Worm (Caenorhabditis elegans): ENCODE measurements around the gene T17A3.12.

T17A3.12 gene

ce11 chrIII:134194-134593, 10.8 kb downstream of the T17A3.12 start, which contains the start of gene pals-25 (continued):
- TF ChIP-seq madf-6 (GFP tag; IDR thresholded peaks at IDR 0.05) (no peak), snpc-1.1 (tag; optimal IDR thresholded peaks at IDR 0.05; ENCODE audit: insufficient read depth) (no peak)

- TF ChIP-seq ets-4 (GFP tag; optimal IDR thresholded peaks at IDR 0.05) (no peak), lin-35 (GFP tag; optimal IDR thresholded peaks at IDR 0.05) (no peak), ZK185.1 (tag; optimal IDR thresholded peaks at IDR 0.05; ENCODE audit: poor library complexity, severe bottlenecking) (no peak), nfya-2 (GFP tag; IDR thresholded peaks at IDR 0.05) (no peak), ztf-25 (GFP tag; IDR thresholded peaks at IDR 0.05) (no peak), Y53G8AR.9 (GFP tag; conservative IDR thresholded peaks at IDR 0.05) (no peak), F52B5.7 (tag; optimal IDR thresholded peaks at IDR 0.05) (no peak), snpc-1.1 (tag; optimal IDR thresholded peaks at IDR 0.05; ENCODE audit: insufficient read depth) (no peak), lsl-1 (GFP tag; optimal IDR thresholded peaks at IDR 0.05) (no peak), B0336.3 (GFP tag; IDR thresholded peaks at IDR 0.05) (no peak), rpc-1 (optimal IDR thresholded peaks at IDR 0.05) (no peak), rpc-1 (tag; optimal IDR thresholded peaks at IDR 0.05) (no peak)
Observed at ce11 chrIII:132118-132517, 12.9 kb downstream of the T17A3.12 start, which contains the start of gene pals-22. Gene pals-22 (plus strand): TSS chrIII:132418.

ce11 chrIII:131627-132026, 13.4 kb downstream of the T17A3.12 start:
- TF ChIP-seq mel-28 (tag; optimal IDR thresholded peaks at IDR 0.05; ENCODE audit: borderline replicate concordance) (no peak), F57A8.1 (GFP tag; optimal IDR thresholded peaks at IDR 0.05) (no peak), madf-8 (GFP tag; conservative IDR thresholded peaks at IDR 0.05) (no peak), lin-40 (tag; optimal IDR thresholded peaks at IDR 0.05) (no peak), rcor-1 (GFP tag; IDR thresholded peaks at IDR 0.05) (no peak), hrde-1 (tag; optimal IDR thresholded peaks at IDR 0.05; ENCODE audit: borderline replicate concordance) (no peak), snpc-1.3 (tag; optimal IDR thresholded peaks at IDR 0.05; ENCODE audit: insufficient read depth) (no peak), lin-26 (GFP tag; IDR thresholded peaks at IDR 0.05) (no peak), K11D2.4 (GFP tag; IDR thresholded peaks at IDR 0.05) (no peak), egrh-3 (GFP tag; IDR thresholded peaks at IDR 0.05) (no peak), lsl-1 (GFP tag; optimal IDR thresholded peaks at IDR 0.05) (no peak), atf-7 (tag; optimal IDR thresholded peaks at IDR 0.05) (no peak), attf-6 (GFP tag; IDR thresholded peaks at IDR 0.05) (no peak), hlh-26 (GFP tag; conservative IDR thresholded peaks at IDR 0.05) (no peak), tlf-1 (GFP tag; optimal IDR thresholded peaks at IDR 0.05) (no peak), mcd-1 (GFP tag; IDR thresholded peaks at IDR 0.05) (peak; percentile 81), hmg-1.2 (GFP tag; IDR thresholded peaks at IDR 0.05) (peak; percentile 62; the same call in 1 of the 2 replicates), chd-7 (tag; optimal IDR thresholded peaks at IDR 0.05) (no peak), nhr-80 (tag; optimal IDR thresholded peaks at IDR 0.05) (peak; percentile 7), attf-5 (GFP tag; optimal IDR thresholded peaks at IDR 0.05) (peak; percentile 54), Y67H2A.10 (GFP tag; conservative IDR thresholded peaks at IDR 0.05) (no peak), lin-35 (GFP tag; optimal IDR thresholded peaks at IDR 0.05) (peak in 1 of 3 experiments; percentile 28), fkh-3 (tag; optimal IDR thresholded peaks at IDR 0.05) (no peak)

- TF ChIP-seq F55B11.4 (tag; optimal IDR thresholded peaks at IDR 0.05; ENCODE audit: borderline replicate concordance, insufficient read depth) (no peak), nhr-80 (tag; optimal IDR thresholded peaks at IDR 0.05) (peak; percentile 1)
Observed at ce11 chrIII:130650-131049, 14.3 kb downstream of the T17A3.12 start, which contains the start of the genes nhr-280 and C29F9.2. Gene nhr-280 (minus strand): TSS chrIII:130750. Gene C29F9.2 (plus strand): TSS chrIII:130947.

Data from whole organism, young adult.